Fruit fly (Drosophila melanogaster): ENCODE results near the gene Prosalpha4.

DNA sequence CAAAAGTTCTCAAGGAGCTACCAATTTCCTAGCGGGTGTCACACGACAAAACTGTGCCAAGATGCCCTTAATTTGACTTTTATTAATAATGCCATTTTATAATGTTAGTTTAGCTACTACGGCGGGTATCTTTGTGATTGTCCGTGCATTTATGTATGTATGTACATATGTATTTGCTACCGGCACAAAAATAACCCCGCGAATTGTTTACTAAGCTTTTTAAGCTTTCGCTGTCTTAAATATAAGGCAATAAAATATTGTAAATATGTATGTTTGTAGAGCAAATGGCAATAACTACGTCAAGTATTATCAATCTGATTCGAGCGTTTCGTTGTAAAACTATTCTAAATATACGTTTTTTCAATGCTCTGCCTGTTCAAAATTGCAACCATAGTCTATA is 32.9 kb downstream of the Prosalpha4 start:
- TF ChIP-seq Sry-β (GFP tag; optimal IDR thresholded peaks at IDR 0.05), result no peak
- TF ChIP-seq CG6654 (GFP tag; optimal IDR thresholded peaks at IDR 0.05), result no peak
- no peak for TF ChIP-seq ash1 (GFP tag; optimal IDR thresholded peaks at IDR 0.05)
- TF ChIP-seq Hr39 (optimal IDR thresholded peaks at IDR 0.05), result no peak
- TF ChIP-seq salm (tag; optimal IDR thresholded peaks at IDR 0.05), result no peak
- no peak for TF ChIP-seq B-H2 (GFP tag; optimal IDR thresholded peaks at IDR 0.05)
- TF ChIP-seq Gsc (GFP tag; IDR thresholded peaks at IDR 0.05), result no peak
- no peak for TF ChIP-seq CG9797 (GFP tag; optimal IDR thresholded peaks at IDR 0.05)
